Worm (Caenorhabditis elegans) whole organism, L4 larva: Measurements from ENCODE around the gene mel-28.

Source experiments
- ZK546.5 ChIP-seq, 2 experiments: sonication (generic microtip); optimal IDR thresholded peaks; 2 replicates each; lab custom pipeline; 2017; ENCODE audit warnings: missing biosample characterization in 2 of 2, missing genetic modification characterization in 2 of 2
- aly-2 ChIP-seq: sonication (generic microtip); optimal IDR thresholded peaks from 2 replicates; lab custom pipeline; 2018; ENCODE audit warnings: missing biosample characterization, missing genetic modification characterization
- ama-1 ChIP-seq: fragments of 150-350 bp; optimal IDR thresholded peaks from 2 replicates; lab custom pipeline; 2014; ENCODE audit warnings: inconsistent platforms, mixed read lengths
- dpl-1 ChIP-seq: fragments of 150-350 bp; optimal IDR thresholded peaks from 2 replicates; lab custom pipeline; 2014; ENCODE audit warnings: missing biosample characterization, missing genetic modification reagents, missing genetic modification characterization
- egl-27 ChIP-seq: sonication (generic microtip); optimal IDR thresholded peaks from 3 replicates; lab custom pipeline; 2017; ENCODE audit warnings: missing biosample characterization, missing genetic modification reagents, missing genetic modification characterization
- fkh-10 ChIP-seq: fragments of 150-350 bp; optimal IDR thresholded peaks from 2 replicates; lab custom pipeline; 2014; ENCODE audit warnings: missing biosample characterization, missing genetic modification reagents, missing genetic modification characterization
- gei-8 ChIP-seq: fragments of 200-800 bp; sonication (Bioruptor generic); optimal IDR thresholded peaks from 2 replicates; lab custom pipeline; 2018; ENCODE audit warnings: mild to moderate bottlenecking, missing genetic modification characterization, missing compliant biosample characterization
- lin-29 ChIP-seq: fragments of 200-800 bp; sonication (Bioruptor generic); IDR thresholded peaks from 2 replicates; pipeline ENCODE4 v1.3.6; 2022; ENCODE audit warnings: missing genetic modification reagents, missing genetic modification characterization, missing compliant biosample characterization
- nhr-11 ChIP-seq: fragments of 150-350 bp; optimal IDR thresholded peaks from 2 replicates; lab custom pipeline; 2014; ENCODE audit warnings: missing biosample characterization, missing genetic modification characterization
- nhr-237 ChIP-seq: sonication (generic microtip); optimal IDR thresholded peaks from 2 replicates; lab custom pipeline; 2017; ENCODE audit warnings: missing biosample characterization, missing genetic modification characterization
- nhr-76 ChIP-seq: fragments of 150-350 bp; optimal IDR thresholded peaks from 2 replicates; lab custom pipeline; 2014; ENCODE audit warnings: missing biosample characterization, missing genetic modification characterization
- spr-1 ChIP-seq: sonication (generic microtip); optimal IDR thresholded peaks from 2 replicates; lab custom pipeline; 2016; ENCODE audit warnings: mild to moderate bottlenecking, missing genetic modification characterization, missing compliant biosample characterization
- tag-97 ChIP-seq: fragments of 200-800 bp; sonication (Bioruptor generic); IDR thresholded peaks from 2 replicates; pipeline ENCODE4 v1.3.6; 2022; ENCODE audit warnings: missing genetic modification characterization, missing compliant biosample characterization
- unc-62 ChIP-seq, 3 experiments: fragments of 150-350 bp in 1 of 3; sonication (generic microtip); optimal IDR thresholded peaks in 2 of 3; peaks in 1 of 3; 1 replicate in 1 of 3; 2 replicates in 2 of 3; lab custom pipeline; 2014 to 2017; ENCODE audit warnings: missing biosample characterization in 3 of 3, missing genetic modification characterization in 3 of 3, missing genetic modification reagents in 3 of 3, missing genotype in 1 of 3

ce11 chrIII:4766842-4767241 is 19.0 kb upstream of the mel-28 start:
- TF ChIP-seq ZK546.5 (tag; optimal IDR thresholded peaks at IDR 0.05; lab: Kevin White, UChicago) (no peak), nhr-11 (no peak), gei-8 (GFP tag; lab: Kevin White, UChicago) (no peak), unc-62 (GFP tag; optimal IDR thresholded peaks at IDR 0.05 in 1 of 2; lab: Kevin White, UChicago) (peak in 1 of 2 experiments; percentile 75), unc-62 (tag; optimal IDR thresholded peaks at IDR 0.05; lab: Kevin White, UChicago) (no peak), fkh-10 (no peak), aly-2 (tag; lab: Kevin White, UChicago) (no peak), egl-27 (tag; lab: Kevin White, UChicago) (no peak), lin-29 (GFP tag; lab: Robert Waterston, UW) (no peak), ama-1 (no peak), tag-97 (GFP tag; lab: Robert Waterston, UW) (no peak), nhr-76 (no peak), nhr-237 (tag; lab: Kevin White, UChicago) (no peak), dpl-1 (GFP tag; lab: Kevin White, UChicago) (no peak), spr-1 (tag; lab: Kevin White, UChicago) (no peak)
